Worm (Caenorhabditis elegans) whole organism, midembryonic: Measurements from ENCODE around the gene basl-1.

Experiments
- T22C8.4 ChIP-seq: fragments of 200-800 bp; sonication (Bioruptor generic); IDR thresholded peaks from 2 replicates; pipeline ENCODE4 v1.3.6; 2022; ENCODE audit warnings: missing genetic modification characterization, missing compliant biosample characterization
- cog-1 ChIP-seq: sonication (generic microtip); optimal IDR thresholded peaks from 2 replicates; lab custom pipeline; 2016; ENCODE audit warnings: missing genetic modification characterization, missing compliant biosample characterization
- flt-1 ChIP-seq: fragments of 200-800 bp; sonication (Bioruptor generic); IDR thresholded peaks from 2 replicates; pipeline ENCODE4 v1.3.6; 2022; ENCODE audit warnings: missing genetic modification characterization, missing compliant biosample characterization
- klf-2 ChIP-seq: fragments of 200-800 bp; sonication (Bioruptor generic); conservative IDR thresholded peaks from 2 replicates; pipeline ENCODE4 v1.3.6; 2022; ENCODE audit warnings: missing genetic modification reagents, missing genetic modification characterization, missing compliant biosample characterization
- med-1 ChIP-seq: sonication (generic microtip); optimal IDR thresholded peaks from 2 replicates; lab custom pipeline; 2017; ENCODE audit warnings: missing genetic modification characterization, mild to moderate bottlenecking, missing compliant biosample characterization, antibody characterized with exemption, missing genetic modification reagents; ENCODE audit not compliant: insufficient read depth
- ref-1 ChIP-seq: fragments of 200-800 bp; sonication (Bioruptor generic); conservative IDR thresholded peaks from 2 replicates; pipeline ENCODE4 v1.3.6; 2022; ENCODE audit warnings: missing genetic modification reagents, missing genetic modification characterization, missing compliant biosample characterization
- tab-1 ChIP-seq: fragments of 200-800 bp; sonication (Bioruptor generic); IDR thresholded peaks from 2 replicates; pipeline ENCODE4 v1.3.6; 2022; ENCODE audit warnings: missing genetic modification characterization, missing compliant biosample characterization
- ztf-23 ChIP-seq: fragments of 200-800 bp; sonication (Bioruptor generic); IDR thresholded peaks from 2 replicates; pipeline ENCODE4 v1.3.6; 2022; ENCODE audit warnings: missing genetic modification reagents, missing genetic modification characterization, missing compliant biosample characterization
- ztf-29 ChIP-seq: fragments of 200-800 bp; sonication (Bioruptor generic); IDR thresholded peaks from 2 replicates; pipeline ENCODE4 v1.3.6; 2022; ENCODE audit warnings: missing genetic modification reagents, missing genetic modification characterization, missing compliant biosample characterization

DNA sequence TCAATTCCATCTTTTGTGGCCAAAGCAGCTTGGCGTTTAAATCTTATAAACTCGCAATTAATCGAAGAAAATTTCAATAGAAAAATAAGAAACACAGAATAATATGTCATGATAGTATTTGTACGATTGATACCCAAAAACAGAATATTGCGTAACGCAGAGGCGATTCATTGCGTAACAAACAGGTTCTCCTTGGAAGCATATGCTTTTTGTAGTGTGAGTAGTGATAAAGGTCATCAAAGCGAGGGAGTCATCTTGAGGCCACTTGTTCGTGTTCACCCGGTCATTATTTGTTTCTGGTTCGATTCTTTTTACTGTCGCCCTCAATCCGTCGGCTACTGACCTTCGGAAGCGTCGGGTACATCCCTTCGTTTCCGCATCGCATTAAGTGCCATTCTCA is 46.2 kb downstream of the basl-1 start, which contains the start of gene F54E7.6:
- TF ChIP-seq flt-1: no peak
- TF ChIP-seq klf-2: no peak
- TF ChIP-seq T22C8.4 (GFP tag; lab: Robert Waterston, UW): no peak
- TF ChIP-seq med-1 (GFP tag; lab: Kevin White, UChicago): no peak
- TF ChIP-seq ref-1: no peak
- no peak for TF ChIP-seq ztf-29 (GFP tag; lab: Robert Waterston, UW)
- no peak for TF ChIP-seq cog-1 (tag; lab: Kevin White, UChicago)
- TF ChIP-seq ztf-23 (GFP tag; lab: Robert Waterston, UW): no peak
- no peak for TF ChIP-seq tab-1 (GFP tag; lab: Robert Waterston, UW)
